Worm (Caenorhabditis elegans): ENCODE results near the gene slc-25A21.

slc-25A21 gene

ce11 chrX:16243129-16243528 lies 53.5 kb downstream of the slc-25A21 start:
- TF ChIP-seq Y67H2A.10 (GFP tag; conservative IDR thresholded peaks at IDR 0.05) (no peak), zfh-2 (GFP tag; conservative IDR thresholded peaks at IDR 0.05) (peak; percentile 81)
